Worm (Caenorhabditis elegans): ENCODE data around the gene F40F8.11.

DNA sequence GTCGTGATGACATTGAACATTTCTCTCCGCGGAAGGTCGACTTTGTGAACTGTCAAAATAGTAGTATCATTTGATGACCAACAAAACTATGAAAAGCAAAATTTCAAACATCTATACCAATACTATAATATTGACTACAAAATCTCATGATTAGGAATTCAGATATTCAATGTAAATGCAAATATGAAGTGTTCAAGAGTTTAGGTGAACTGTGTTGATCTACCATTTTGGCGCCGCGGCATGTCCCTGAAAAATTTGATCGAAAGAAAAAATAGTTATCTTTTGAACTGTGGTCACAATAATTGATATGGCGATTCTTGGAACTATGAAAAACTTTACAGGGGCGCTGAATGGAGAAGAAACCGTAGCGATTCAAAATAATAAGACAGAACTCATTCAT lies 46.3 kb upstream of the F40F8.11 start:
- TF ChIP-seq W03F9.2 (tag; optimal IDR thresholded peaks at IDR 0.05) (no peak), him-1 (tag; optimal IDR thresholded peaks at IDR 0.05) (no peak)

All from whole organism, L4/young adult.